Worm (Caenorhabditis elegans) whole organism, L3 larva: ENCODE data around the gene F01G10.4.

Experiments used
- daf-12 ChIP-seq: fragments of 150-350 bp; optimal IDR thresholded peaks from 2 replicates; lab custom pipeline; 2014; ENCODE audit warnings: missing biosample characterization, missing genetic modification reagents, missing genetic modification characterization
- elt-1 ChIP-seq: fragments of 150-350 bp; optimal IDR thresholded peaks from 2 replicates; lab custom pipeline; 2014; ENCODE audit warnings: missing biosample characterization, missing genetic modification characterization
- elt-2 ChIP-seq: sonication (generic microtip); optimal IDR thresholded peaks from 2 replicates; lab custom pipeline; 2016; ENCODE audit warnings: missing genetic modification reagents, mild to moderate bottlenecking, missing genetic modification characterization, missing compliant biosample characterization
- nhr-11 ChIP-seq: fragments of 150-350 bp; optimal IDR thresholded peaks from 2 replicates; lab custom pipeline; 2014; ENCODE audit warnings: missing biosample characterization, missing genetic modification characterization
- nhr-12 ChIP-seq: fragments of 150-350 bp; optimal IDR thresholded peaks from 2 replicates; lab custom pipeline; 2014; ENCODE audit warnings: missing biosample characterization, missing genetic modification characterization

DNA sequence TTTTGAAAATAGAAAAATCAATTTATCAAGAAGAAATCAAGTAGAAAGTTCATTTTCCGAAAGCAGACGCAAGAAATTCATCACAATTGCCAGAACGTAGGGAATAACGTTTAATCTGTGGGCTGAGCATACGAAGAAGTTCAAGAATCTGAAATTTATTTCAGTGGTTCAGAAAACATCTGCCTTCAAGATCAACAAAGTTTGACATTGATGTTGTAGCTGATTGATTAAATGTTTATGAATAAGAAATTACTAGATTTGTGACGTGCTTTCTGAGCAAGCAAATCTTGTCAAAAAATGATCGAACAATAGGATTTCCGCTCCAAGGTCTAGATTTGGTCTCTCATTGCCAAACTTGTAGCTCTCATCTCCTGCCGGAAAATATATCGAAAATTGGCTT, 26.2 kb downstream of the F01G10.4 start, which contains the start of gene K04D7.6:
- TF ChIP-seq daf-12 (tag; lab: Kevin White, UChicago): no peak
- TF ChIP-seq nhr-12 (tag; lab: Kevin White, UChicago): no peak
- TF ChIP-seq nhr-11 (tag; lab: Kevin White, UChicago): no peak
- no peak for TF ChIP-seq elt-2 (tag; lab: Kevin White, UChicago)
- TF ChIP-seq elt-1 (tag; lab: Kevin White, UChicago): no peak
